Comparison of ENCODE assay signal across 1 fruit fly cellular context in the genomic region with DNA sequence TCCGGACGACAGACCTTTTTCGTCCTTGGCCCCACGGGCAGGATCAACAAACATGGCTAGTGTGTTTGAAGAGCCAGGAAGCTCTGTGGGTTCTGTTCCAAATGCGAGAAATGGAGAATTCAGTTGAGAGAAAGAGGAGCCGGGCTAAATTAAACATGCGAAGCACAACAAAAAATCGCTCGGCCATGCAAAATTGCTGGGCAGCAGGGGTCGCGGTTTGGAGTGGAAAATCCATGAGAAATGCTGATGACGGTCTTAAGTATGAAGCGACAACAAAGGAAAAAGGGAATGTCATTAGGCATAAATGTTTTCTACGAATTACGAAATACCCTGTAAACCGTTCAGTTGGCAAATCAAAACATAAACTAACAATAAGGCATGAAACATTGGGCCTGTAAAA.
TF ChIP-seq lines count a peak whose summit lies in the region.

No protein-coding gene starts in this region.

TF ChIP-seq in whole organism, embryonic, 481 proteins besides CTCF, POLR2A, EP300 and RAD21 (continued from another document):
- TF ChIP-seq kay (GFP tag; optimal IDR thresholded peaks at IDR 0.05; lab: Kevin White, UChicago) (no peak), CG34376 (GFP tag; optimal IDR thresholded peaks at IDR 0.05; lab: Kevin White, UChicago) (no peak)
